Worm (Caenorhabditis elegans) whole organism, mixed stage, embryonic: ENCODE data around the gene C38C3.3.

Source experiments
- lsy-2 ChIP-seq: fragments of 150-350 bp; optimal IDR thresholded peaks from 2 replicates; lab custom pipeline; 2014; ENCODE audit warnings: missing biosample characterization, missing genetic modification characterization
- pha-4 ChIP-seq: fragments of 150-350 bp; optimal IDR thresholded peaks from 2 replicates; lab custom pipeline; 2018; ENCODE audit warnings: missing biosample characterization, missing genetic modification reagents, missing genetic modification characterization

ce11 chrV:1511537-1511936, 16.1 kb downstream of the C38C3.3 start, which contains the start of gene nhr-260:
- TF ChIP-seq lsy-2 (no peak), pha-4 (tag; lab: Kevin White, UChicago) (no peak)
